Worm (Caenorhabditis elegans) whole organism, mixed stage, embryonic: ENCODE measurements around the gene F26F12.3.

Experiments used
- M03D4.4 ChIP-seq: sonication (generic microtip); optimal IDR thresholded peaks from 2 replicates; lab custom pipeline; 2017; ENCODE audit warnings: mild to moderate bottlenecking, missing genetic modification characterization, missing compliant biosample characterization
- ceh-39 ChIP-seq: fragments of 150-350 bp; optimal IDR thresholded peaks from 2 replicates; lab custom pipeline; 2014; ENCODE audit warnings: missing biosample characterization, missing genetic modification characterization
- ceh-43 ChIP-seq: fragments of 200-800 bp; sonication (Bioruptor generic); optimal IDR thresholded peaks from 2 replicates; lab custom pipeline; 2018; ENCODE audit warnings: mild to moderate bottlenecking, missing genetic modification characterization, moderate library complexity, missing compliant biosample characterization
- ceh-83 ChIP-seq: fragments of 200-800 bp; sonication (Bioruptor generic); optimal IDR thresholded peaks from 2 replicates; lab custom pipeline; 2018; ENCODE audit warnings: mild to moderate bottlenecking, missing genetic modification characterization, missing compliant biosample characterization
- ces-1 ChIP-seq: fragments of 150-350 bp; optimal IDR thresholded peaks from 2 replicates; lab custom pipeline; 2014; ENCODE audit warnings: missing biosample characterization, missing genetic modification reagents, missing genetic modification characterization
- cnd-1 ChIP-seq: fragments of 200-800 bp; sonication (Bioruptor generic); optimal IDR thresholded peaks from 2 replicates; lab custom pipeline; 2018; ENCODE audit warnings: mild to moderate bottlenecking, missing genetic modification characterization, missing compliant biosample characterization
- drap-1 ChIP-seq: fragments of 200-800 bp; sonication (Bioruptor generic); optimal IDR thresholded peaks from 3 replicates; lab custom pipeline; 2018; ENCODE audit warnings: mild to moderate bottlenecking, missing genetic modification characterization, missing compliant biosample characterization
- elt-1 ChIP-seq: sonication (generic microtip); optimal IDR thresholded peaks from 2 replicates; lab custom pipeline; 2017; ENCODE audit warnings: missing genetic modification characterization, mild to moderate bottlenecking, missing compliant biosample characterization, antibody characterized with exemption, moderate library complexity, borderline replicate concordance; ENCODE audit not compliant: insufficient read depth
- elt-3 ChIP-seq: fragments of 150-350 bp; optimal IDR thresholded peaks from 2 replicates; lab custom pipeline; 2014; ENCODE audit warnings: missing biosample characterization, missing genetic modification characterization
- hlh-1 ChIP-seq: fragments of 150-350 bp; optimal IDR thresholded peaks from 2 replicates; lab custom pipeline; 2014; ENCODE audit warnings: missing biosample characterization, missing genetic modification reagents, missing genetic modification characterization
- mep-1 ChIP-seq: fragments of 150-350 bp; optimal IDR thresholded peaks from 2 replicates; lab custom pipeline; 2017; ENCODE audit warnings: missing biosample characterization, missing genetic modification reagents, missing genetic modification characterization, inconsistent platforms
- mls-2 ChIP-seq: sonication (generic microtip); optimal IDR thresholded peaks from 2 replicates; lab custom pipeline; 2016; ENCODE audit warnings: mild to moderate bottlenecking, missing genetic modification characterization, moderate library complexity, missing compliant biosample characterization
- nhr-12 ChIP-seq: fragments of 150-350 bp; optimal IDR thresholded peaks from 2 replicates; lab custom pipeline; 2014; ENCODE audit warnings: missing biosample characterization, missing genetic modification characterization
- nhr-2 ChIP-seq: fragments of 150-350 bp; optimal IDR thresholded peaks from 2 replicates; lab custom pipeline; 2014; ENCODE audit warnings: missing biosample characterization, missing genetic modification characterization
- nhr-237 ChIP-seq: fragments of 150-350 bp; optimal IDR thresholded peaks from 2 replicates; lab custom pipeline; 2014; ENCODE audit warnings: missing biosample characterization, missing genetic modification characterization
- nhr-28 ChIP-seq: fragments of 150-350 bp; optimal IDR thresholded peaks from 2 replicates; lab custom pipeline; 2014; ENCODE audit warnings: missing biosample characterization, missing genetic modification characterization
- nhr-76 ChIP-seq: sonication (generic microtip); optimal IDR thresholded peaks from 2 replicates; lab custom pipeline; 2017; ENCODE audit warnings: missing biosample characterization, missing genetic modification characterization
- pha-4 ChIP-seq: fragments of 150-350 bp; optimal IDR thresholded peaks from 2 replicates; lab custom pipeline; 2018; ENCODE audit warnings: missing biosample characterization, missing genetic modification reagents, missing genetic modification characterization
- sem-2 ChIP-seq: fragments of 200-800 bp; sonication (Bioruptor generic); optimal IDR thresholded peaks from 2 replicates; lab custom pipeline; 2018; ENCODE audit warnings: mild to moderate bottlenecking, missing genetic modification characterization, missing compliant biosample characterization
- sptf-1 ChIP-seq: sonication (generic microtip); optimal IDR thresholded peaks from 2 replicates; lab custom pipeline; 2017; ENCODE audit warnings: mild to moderate bottlenecking, missing genetic modification characterization, moderate library complexity, missing compliant biosample characterization
- unc-120 ChIP-seq: sonication (generic microtip); optimal IDR thresholded peaks from 2 replicates; lab custom pipeline; 2017; ENCODE audit warnings: missing genetic modification characterization, missing compliant biosample characterization; ENCODE audit not compliant: poor library complexity, severe bottlenecking
- unc-39 ChIP-seq: fragments of 150-350 bp; optimal IDR thresholded peaks from 2 replicates; lab custom pipeline; 2014; ENCODE audit warnings: missing biosample characterization, missing genetic modification characterization
- unc-62 ChIP-seq: fragments of 150-350 bp; optimal IDR thresholded peaks from 2 replicates; lab custom pipeline; 2014; ENCODE audit warnings: missing biosample characterization, missing genetic modification reagents, missing genetic modification characterization
- zip-8 ChIP-seq: fragments of 150-350 bp; optimal IDR thresholded peaks from 2 replicates; lab custom pipeline; 2014; ENCODE audit warnings: missing biosample characterization, missing genetic modification characterization
- ztf-11 ChIP-seq: fragments of 150-350 bp; optimal IDR thresholded peaks from 2 replicates; lab custom pipeline; 2014; ENCODE audit warnings: missing biosample characterization, missing genetic modification characterization

Gene F26F12.3

DNA sequence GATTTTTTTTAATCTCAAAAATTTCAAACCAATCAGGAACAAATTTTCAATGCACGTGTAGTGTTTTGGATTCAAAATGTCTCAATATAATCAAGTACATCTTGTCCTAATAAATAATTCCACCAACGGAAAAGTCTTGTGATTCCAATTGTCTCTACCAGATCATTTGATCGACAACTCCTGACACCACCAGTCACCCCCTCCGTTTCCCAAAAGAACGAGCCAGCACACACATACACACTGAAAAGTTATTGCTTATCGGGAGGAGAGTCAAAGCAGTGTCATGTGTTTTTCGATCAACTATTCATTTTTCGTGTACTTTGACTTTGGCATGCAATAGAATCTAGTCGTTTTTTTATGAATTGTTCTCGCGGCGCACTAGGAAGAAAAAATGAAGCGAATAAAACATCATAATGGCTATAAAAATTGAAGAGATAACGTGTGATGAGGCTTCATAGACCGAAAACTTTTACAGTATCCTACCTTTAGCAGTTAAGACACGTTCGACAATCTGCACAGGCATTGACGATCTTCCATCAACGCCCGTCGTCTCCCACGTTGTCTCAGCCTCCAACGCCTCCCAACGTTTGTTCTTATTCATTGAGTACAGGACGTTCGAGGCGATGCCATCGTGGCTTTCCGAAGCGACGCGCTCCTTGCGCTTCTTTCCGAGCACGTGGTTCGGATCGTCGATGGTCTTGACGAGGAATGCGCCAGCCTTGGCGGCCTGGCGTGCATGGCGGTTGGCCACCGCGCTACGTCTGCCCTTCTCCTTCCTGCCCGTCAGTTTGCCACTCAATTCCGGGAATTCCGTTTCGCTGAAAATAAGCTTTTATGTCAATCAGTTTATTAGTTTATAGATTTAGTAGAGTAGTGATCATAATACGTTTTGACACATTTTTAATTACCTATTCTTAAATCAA is 1.8 kb downstream of the F26F12.3 start:
- no peak for TF ChIP-seq ceh-43 (GFP tag; lab: Kevin White, UChicago)
- TF ChIP-seq nhr-76 = no peak
- peak; percentile 13 for TF ChIP-seq ceh-83 (GFP tag; lab: Kevin White, UChicago)
- no peak for TF ChIP-seq cnd-1
- peak; percentile 6 for TF ChIP-seq drap-1 (GFP tag; lab: Kevin White, UChicago)

DNA sequence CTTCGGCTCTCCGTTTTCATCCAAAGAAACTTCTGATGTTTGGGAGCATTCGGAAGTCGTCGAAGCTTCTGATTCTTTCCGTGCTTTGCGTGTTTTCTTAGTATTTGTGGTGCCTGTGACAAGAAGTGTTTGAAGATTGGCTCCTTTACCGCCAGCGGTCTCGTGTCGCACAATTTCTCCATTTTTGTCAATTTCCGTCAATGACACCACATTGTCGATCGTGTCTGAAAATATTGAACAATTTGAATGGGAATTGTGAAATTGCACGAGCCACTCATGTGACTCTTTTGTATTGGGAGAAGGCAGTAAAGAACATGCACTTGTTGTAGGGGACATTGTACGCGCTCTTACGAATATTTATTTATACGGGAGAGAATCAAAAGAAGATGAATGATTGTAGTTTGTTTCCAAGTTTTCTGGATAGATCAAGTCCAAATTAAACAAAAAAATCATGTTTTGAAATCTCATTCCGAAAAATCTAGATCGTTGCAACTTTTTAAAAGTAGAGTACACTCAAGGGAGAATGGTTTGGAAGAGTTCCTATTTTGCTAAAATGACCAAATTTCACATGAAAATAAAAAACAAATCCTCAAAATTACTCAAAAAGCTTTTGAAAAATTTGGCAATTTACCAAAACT is 2.9 kb downstream of the F26F12.3 start:
- TF ChIP-seq ces-1 (no peak), elt-3 (tag; lab: Kevin White, UChicago) (no peak)

DNA sequence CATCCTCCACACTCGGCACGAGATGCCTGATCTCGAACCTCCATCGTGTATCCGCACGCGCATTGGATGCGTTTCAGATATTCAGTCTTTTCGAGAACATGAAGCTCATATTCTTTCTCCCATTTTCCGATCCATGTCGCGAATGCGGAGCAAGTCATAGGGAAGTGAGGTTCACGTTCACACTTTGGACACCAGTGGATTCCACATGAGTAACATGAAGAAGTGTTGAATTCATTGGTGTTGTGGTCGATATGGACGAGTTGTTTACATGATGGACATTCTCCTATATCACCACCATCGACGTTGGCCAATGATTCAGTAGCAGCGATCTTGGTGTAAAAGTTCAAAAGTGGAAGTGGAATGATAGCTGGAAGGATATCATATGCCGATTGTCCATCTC is 4.6 kb downstream of the F26F12.3 start:
- TF ChIP-seq unc-120 (tag; lab: Kevin White, UChicago) (no peak), ces-1 (no peak), unc-62 (GFP tag; lab: Kevin White, UChicago) (no peak), hlh-1 (tag; lab: Kevin White, UChicago) (no peak), ceh-39 (tag; lab: Kevin White, UChicago) (no peak), drap-1 (GFP tag; lab: Kevin White, UChicago) (no peak)

DNA sequence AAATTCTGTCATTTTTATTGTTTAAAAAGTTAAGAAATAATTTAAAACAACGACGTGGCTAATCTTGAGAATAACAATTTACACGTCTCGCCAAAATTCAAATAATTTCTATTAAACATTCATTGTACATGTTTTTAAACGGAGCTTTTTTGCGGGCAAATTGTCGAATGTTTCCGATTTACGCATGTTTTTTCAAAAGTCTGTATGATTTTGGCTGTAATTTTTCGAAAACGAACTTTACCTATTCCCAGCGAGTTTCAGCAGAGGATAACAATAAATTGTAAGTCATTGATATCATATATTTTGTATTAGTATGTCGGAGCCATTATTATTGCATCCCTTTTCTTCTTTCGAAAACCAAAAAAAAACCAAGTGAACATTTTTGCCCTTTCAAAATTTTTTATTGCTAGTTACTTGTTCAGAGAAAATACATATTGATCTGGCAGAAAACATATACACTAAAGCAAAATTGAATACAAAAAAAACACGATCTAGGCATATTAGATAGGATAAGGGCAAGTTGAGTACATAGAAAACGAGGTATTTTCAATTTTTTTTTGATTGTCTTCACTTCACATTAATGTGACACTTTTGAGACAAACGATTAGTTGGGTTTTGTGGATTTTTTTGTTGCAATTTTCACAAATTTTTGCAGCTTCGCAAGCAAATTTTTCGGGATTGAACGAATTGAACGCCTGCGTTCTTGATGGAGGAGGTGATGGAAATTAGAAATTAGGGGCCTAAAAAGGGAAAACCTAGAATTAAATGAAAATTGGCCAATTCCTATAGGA is 6.7 kb downstream of the F26F12.3 start, which contains the start of gene F26F12.2:
F26F12.2 (minus strand) TSS at position 38 of the 791 bp plus-strand sequence.
- TF ChIP-seq nhr-237 (tag; lab: Kevin White, UChicago) (no peak), M03D4.4 (tag; lab: Kevin White, UChicago) (no peak), nhr-12 (tag; lab: Kevin White, UChicago) (no peak), nhr-28 (tag; lab: Kevin White, UChicago) (no peak), ztf-11 (tag; lab: Kevin White, UChicago) (no peak), elt-1 (no peak)

DNA sequence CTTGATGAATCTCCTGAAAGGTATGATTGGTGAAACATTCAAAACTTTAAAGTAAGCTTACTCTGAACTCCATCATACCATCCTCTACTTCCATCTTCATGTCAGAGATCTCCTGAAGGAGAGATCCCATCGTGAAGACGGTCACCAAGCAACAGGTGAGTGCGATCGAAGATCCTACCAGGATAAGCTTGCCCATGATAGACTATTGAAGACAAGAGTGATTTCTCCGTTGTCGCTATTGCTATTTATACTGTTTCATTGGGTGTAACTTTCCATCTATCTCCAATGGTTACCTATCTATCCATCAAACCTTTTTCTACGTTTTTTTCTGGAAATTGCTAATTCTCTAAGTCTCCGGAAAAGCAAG is 8.9 kb downstream of the F26F12.3 start, which contains the start of gene col-140:
col-140 (minus strand) TSS at position 219 of the 367 bp plus-strand sequence.
- TF ChIP-seq M03D4.4 (tag; lab: Kevin White, UChicago) (no peak), ceh-83 (GFP tag; lab: Kevin White, UChicago) (no peak), mep-1 (tag; lab: Kevin White, UChicago) (no peak)
- TF ChIP-seq, all 35 proteins: peak for 0

DNA sequence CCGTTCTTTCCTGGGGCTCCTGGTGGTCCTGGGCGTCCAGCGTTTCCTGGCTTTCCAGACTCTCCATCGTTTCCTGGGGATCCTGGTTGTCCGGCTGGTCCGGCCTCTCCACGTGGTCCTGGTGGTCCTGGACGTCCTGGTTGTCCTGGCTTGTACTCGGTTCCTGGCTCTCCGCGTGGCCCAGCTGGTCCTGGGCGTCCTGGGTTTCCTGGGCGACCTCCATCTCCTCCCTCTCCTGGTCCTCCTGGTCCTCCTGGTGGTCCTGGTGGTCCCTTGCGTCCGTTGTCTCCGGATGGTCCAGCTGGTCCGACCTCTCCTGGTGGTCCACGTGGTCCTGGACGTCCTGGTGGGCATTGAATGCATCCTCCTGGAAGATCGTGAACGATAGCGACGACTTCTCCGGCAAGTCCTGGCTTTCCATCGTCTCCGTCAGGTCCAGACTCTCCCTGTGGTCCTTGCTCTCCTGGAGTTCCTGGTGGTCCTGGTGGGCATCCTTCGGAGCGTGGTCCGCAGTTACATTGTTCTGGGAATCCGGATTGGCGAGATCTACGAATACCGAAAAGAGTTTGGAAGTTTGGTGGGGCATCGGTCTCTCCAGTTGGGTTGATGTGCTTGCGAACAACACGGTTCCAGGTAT is 9.4 kb downstream of the F26F12.3 start:
- TF ChIP-seq ces-1 (no peak), mep-1 (tag; lab: Kevin White, UChicago) (no peak), zip-8 (tag; lab: Kevin White, UChicago) (no peak), elt-1 (no peak), pha-4 (tag; lab: Kevin White, UChicago) (no peak), drap-1 (GFP tag; lab: Kevin White, UChicago) (no peak), sptf-1 (no peak), unc-39 (no peak), unc-120 (tag; lab: Kevin White, UChicago) (no peak), ceh-43 (GFP tag; lab: Kevin White, UChicago) (no peak), sem-2 (GFP tag; lab: Kevin White, UChicago) (no peak), nhr-237 (tag; lab: Kevin White, UChicago) (no peak), nhr-2 (tag; lab: Kevin White, UChicago) (no peak), mls-2 (tag; lab: Kevin White, UChicago) (no peak), cnd-1 (no peak)
- TF ChIP-seq, all 35 proteins: peak for 0
